Worm (Caenorhabditis elegans): ENCODE measurements around the gene Y75B8A.19.

The Y75B8A.19 gene

ce11 chrIII:12270391-12270790 lies 44.0 kb downstream of the Y75B8A.19 start:
- TF ChIP-seq ceh-16 (tag; optimal IDR thresholded peaks at IDR 0.05), result no peak
- no peak for TF ChIP-seq mdl-1 (tag; optimal IDR thresholded peaks at IDR 0.05)
- no peak for TF ChIP-seq egl-27 (tag; optimal IDR thresholded peaks at IDR 0.05)
- TF ChIP-seq ztf-4 (tag; optimal IDR thresholded peaks at IDR 0.05), result no peak
- TF ChIP-seq lsy-2 (tag; optimal IDR thresholded peaks at IDR 0.05), result no peak
- TF ChIP-seq lin-13 (GFP tag; optimal IDR thresholded peaks at IDR 0.05), result no peak
- TF ChIP-seq fos-1 (tag; optimal IDR thresholded peaks at IDR 0.05), result no peak
- no peak for TF ChIP-seq nhr-77 (tag; optimal IDR thresholded peaks at IDR 0.05)
- no peak for TF ChIP-seq nhr-237 (tag; optimal IDR thresholded peaks at IDR 0.05)
- TF ChIP-seq sem-4 (tag; optimal IDR thresholded peaks at IDR 0.05), result no peak
- no peak for TF ChIP-seq unc-39 (tag; optimal IDR thresholded peaks at IDR 0.05)

- TF ChIP-seq nhr-11 (tag; optimal IDR thresholded peaks at IDR 0.05), result no peak
- TF ChIP-seq ztf-11 (tag; optimal IDR thresholded peaks at IDR 0.05), result no peak
- TF ChIP-seq unc-55 (GFP tag; optimal IDR thresholded peaks at IDR 0.05), result peak; percentile 80
- TF ChIP-seq nhr-6 (tag; optimal IDR thresholded peaks at IDR 0.05), result peak; percentile 63
- TF ChIP-seq nhr-21 (tag; optimal IDR thresholded peaks at IDR 0.05), result peak; percentile 34
- no peak for TF ChIP-seq unc-62 (GFP tag; optimal IDR thresholded peaks at IDR 0.05)
- TF ChIP-seq lin-11 (tag; optimal IDR thresholded peaks at IDR 0.05), result no peak
- TF ChIP-seq mab-5 (tag; optimal IDR thresholded peaks at IDR 0.05), result peak; percentile 49
- TF ChIP-seq Y55F3AM.14 (GFP tag; optimal IDR thresholded peaks at IDR 0.05), result no peak
- TF ChIP-seq ceh-16 (tag; optimal IDR thresholded peaks at IDR 0.05), result no peak
- TF ChIP-seq elt-3 (tag; optimal IDR thresholded peaks at IDR 0.05), result no peak
- peak; percentile 75 for TF ChIP-seq crh-2 (tag; optimal IDR thresholded peaks at IDR 0.05)
- TF ChIP-seq nhr-237 (tag; optimal IDR thresholded peaks at IDR 0.05), result no peak
- TF ChIP-seq ZK546.5 (tag; optimal IDR thresholded peaks at IDR 0.05), result no peak
- no peak for TF ChIP-seq blmp-1 (tag; optimal IDR thresholded peaks at IDR 0.05; ENCODE audit: insufficient read depth)
- no peak for TF ChIP-seq peb-1 (tag; optimal IDR thresholded peaks at IDR 0.05)
- TF ChIP-seq nhr-23 (tag; optimal IDR thresholded peaks at IDR 0.05), result no peak
- TF ChIP-seq nhr-12 (tag; optimal IDR thresholded peaks at IDR 0.05), result no peak
- TF ChIP-seq ama-1 (optimal IDR thresholded peaks at IDR 0.05), result no peak
- TF ChIP-seq zag-1 (tag; optimal IDR thresholded peaks at IDR 0.05), result no peak
- peak; percentile 4 for TF ChIP-seq nhr-129 (tag; optimal IDR thresholded peaks at IDR 0.05)
- TF ChIP-seq mbf-1 (tag; optimal IDR thresholded peaks at IDR 0.05), result no peak
- peak; percentile 60 for TF ChIP-seq snpc-4 (tag; optimal IDR thresholded peaks at IDR 0.05)
- TF ChIP-seq nhr-77 (tag; optimal IDR thresholded peaks at IDR 0.05), result no peak
- peak; percentile 57 for TF ChIP-seq lin-13 (GFP tag; optimal IDR thresholded peaks at IDR 0.05)
- no peak for TF ChIP-seq sma-9 (GFP tag; optimal IDR thresholded peaks at IDR 0.05)
- no peak for TF ChIP-seq sma-9 (tag; optimal IDR thresholded peaks at IDR 0.05)
- no peak for TF ChIP-seq lin-39 (tag; optimal IDR thresholded peaks at IDR 0.05)
- no peak for TF ChIP-seq skn-1 (tag; optimal IDR thresholded peaks at IDR 0.05)
- TF ChIP-seq alr-1 (tag; optimal IDR thresholded peaks at IDR 0.05), result no peak
- TF ChIP-seq unc-39 (tag; optimal IDR thresholded peaks at IDR 0.05), result no peak
- TF ChIP-seq gmeb-1 (tag; optimal IDR thresholded peaks at IDR 0.05), result peak; percentile 85
- TF ChIP-seq C34F6.9 (tag; optimal IDR thresholded peaks at IDR 0.05), result peak; percentile 79
- no peak for TF ChIP-seq elt-1 (tag; optimal IDR thresholded peaks at IDR 0.05)
- peak; percentile 82 for TF ChIP-seq sem-4 (tag; optimal IDR thresholded peaks at IDR 0.05)
- peak; percentile 76 for TF ChIP-seq F13H6.1 (tag; optimal IDR thresholded peaks at IDR 0.05)
- no peak for TF ChIP-seq dmd-4 (tag; optimal IDR thresholded peaks at IDR 0.05)
- TF ChIP-seq nhr-25 (tag; optimal IDR thresholded peaks at IDR 0.05), result peak; percentile 77
- no peak for TF ChIP-seq nhr-10 (tag; optimal IDR thresholded peaks at IDR 0.05)
- TF ChIP-seq R02D3.7 (tag; optimal IDR thresholded peaks at IDR 0.05), result peak; percentile 57
- no peak for TF ChIP-seq aly-2 (tag; optimal IDR thresholded peaks at IDR 0.05)
- TF ChIP-seq lsy-2 (tag; optimal IDR thresholded peaks at IDR 0.05), result peak; percentile 68 to 87
- TF ChIP-seq ztf-4 (tag; optimal IDR thresholded peaks at IDR 0.05), result peak; percentile 5
- TF ChIP-seq egl-27 (tag; optimal IDR thresholded peaks at IDR 0.05), result no peak
- TF ChIP-seq mdl-1 (tag; optimal IDR thresholded peaks at IDR 0.05), result no peak
- TF ChIP-seq ceh-82 (tag; optimal IDR thresholded peaks at IDR 0.05), result no peak
- peak; percentile 71 for TF ChIP-seq sma-3 (GFP tag; optimal IDR thresholded peaks at IDR 0.05)
- TF ChIP-seq fos-1 (tag; optimal IDR thresholded peaks at IDR 0.05), result no peak
- no peak for TF ChIP-seq ztf-1 (GFP tag; conservative IDR thresholded peaks at IDR 0.05)
These were observed 47.2 kb downstream of the Y75B8A.19 start, which contains the start of the genes Y75B8A.24 and Y75B8A.25 for ce11 chrIII:12273598-12274090. Y75B8A.24 (minus strand) TSS chrIII:12273752. Y75B8A.25 (plus strand) TSS chrIII:12274040.

Data from whole organism, L2 larva.